Fruit fly (Drosophila melanogaster): ENCODE measurements around the gene CG7990.

The CG7990 gene

dm6 chrX:19248426-19249217 lies 46.8 kb upstream of the CG7990 start, which contains the start of gene Hs3st-B (continued):
- TF ChIP-seq CG16779 (GFP tag; IDR thresholded peaks at IDR 0.05) (0 out of 2 replicates have a peak, but pooled peaks have one; percentile 54), ssp (GFP tag; IDR thresholded peaks at IDR 0.05) (no peak), chn (GFP tag; optimal IDR thresholded peaks at IDR 0.05) (no peak), Xbp1 (GFP tag; optimal IDR thresholded peaks at IDR 0.05) (peak; percentile 34), Dad (GFP tag; optimal IDR thresholded peaks at IDR 0.05) (no peak), CG15073 (GFP tag; optimal IDR thresholded peaks at IDR 0.05) (no peak), CG31365 (tag; optimal IDR thresholded peaks at IDR 0.05) (no peak), Atf3 (GFP tag; optimal IDR thresholded peaks at IDR 0.05) (no peak), Atf6 (GFP tag; IDR thresholded peaks at IDR 0.05) (0 out of 2 replicates have a peak, but pooled peaks have one; percentile 9), CG34224 (GFP tag; IDR thresholded peaks at IDR 0.05; ENCODE audit: partially characterized antibody) (no peak), pfk (GFP tag; optimal IDR thresholded peaks at IDR 0.05) (no peak), shn (GFP tag; optimal IDR thresholded peaks at IDR 0.05) (no peak), CG2129 (GFP tag; IDR thresholded peaks at IDR 0.05; ENCODE audit: partially characterized antibody) (no peak), Max (GFP tag; optimal IDR thresholded peaks at IDR 0.05) (no peak), CG9727 (GFP tag; optimal IDR thresholded peaks at IDR 0.05) (peak; percentile 34), TFAM (GFP tag; optimal IDR thresholded peaks at IDR 0.05) (no peak), CG14710 (tag; optimal IDR thresholded peaks at IDR 0.05) (no peak), hth (optimal IDR thresholded peaks at IDR 0.05) (no peak), CG7271 (tag; optimal IDR thresholded peaks at IDR 0.05) (no peak), Trl (optimal IDR thresholded peaks at IDR 0.05) (no peak), Trl (GFP tag; optimal IDR thresholded peaks at IDR 0.05) (no peak), Deaf1 (tag; optimal IDR thresholded peaks at IDR 0.05) (peak; percentile 48), CG7928 (GFP tag; optimal IDR thresholded peaks at IDR 0.05) (no peak), hkb (optimal IDR thresholded peaks at IDR 0.05) (no peak), hkb (GFP tag; IDR thresholded peaks at IDR 0.05) (no peak), sima (GFP tag; optimal IDR thresholded peaks at IDR 0.05) (no peak), C15 (GFP tag; IDR thresholded peaks at IDR 0.05) (no peak), ewg (GFP tag; optimal IDR thresholded peaks at IDR 0.05) (peak; percentile 59), CG7556 (GFP tag; optimal IDR thresholded peaks at IDR 0.05) (peak; percentile 65), ATbp (GFP tag; optimal IDR thresholded peaks at IDR 0.05) (no peak), CG3847 (GFP tag; IDR thresholded peaks at IDR 0.05) (no peak), CG9797 (GFP tag; optimal IDR thresholded peaks at IDR 0.05) (no peak), ro (GFP tag; IDR thresholded peaks at IDR 0.05) (no peak), Lim3 (GFP tag; IDR thresholded peaks at IDR 0.05) (no peak), CG6254 (GFP tag; optimal IDR thresholded peaks at IDR 0.05) (no peak), CG6813 (GFP tag; optimal IDR thresholded peaks at IDR 0.05) (no peak), CG16815 (GFP tag; optimal IDR thresholded peaks at IDR 0.05) (no peak), CG14014 (GFP tag; IDR thresholded peaks at IDR 0.05) (no peak; the same call in 1 of the 2 replicates), CG17829 (tag; optimal IDR thresholded peaks at IDR 0.05) (peak; percentile 22), ken (GFP tag; IDR thresholded peaks at IDR 0.05) (no peak), CG1602 (GFP tag; optimal IDR thresholded peaks at IDR 0.05) (no peak), CG8359 (GFP tag; optimal IDR thresholded peaks at IDR 0.05; ENCODE audit: borderline replicate concordance) (no peak), CG14965 (GFP tag; optimal IDR thresholded peaks at IDR 0.05; ENCODE audit: borderline replicate concordance) (no peak), CG1647 (GFP tag; optimal IDR thresholded peaks at IDR 0.05) (no peak), eve (GFP tag; optimal IDR thresholded peaks at IDR 0.05) (no peak), CG1529 (GFP tag; optimal IDR thresholded peaks at IDR 0.05) (no peak), Meics (GFP tag; optimal IDR thresholded peaks at IDR 0.05) (peak; percentile 50), hbn (GFP tag; IDR thresholded peaks at IDR 0.05; ENCODE audit: partially characterized antibody) (no peak), caup (GFP tag; optimal IDR thresholded peaks at IDR 0.05; ENCODE audit: severe bottlenecking) (no peak), chif (GFP tag; optimal IDR thresholded peaks at IDR 0.05) (no peak)

Data from whole organism, embryonic.